Fruit fly (Drosophila melanogaster) whole organism, wandering third instar larva: ENCODE measurements around the gene fmt.

ENCODE experiments used
- Abd-B ChIP-seq: fragments of >200 bp; optimal IDR thresholded peaks from 2 replicates; lab custom pipeline; 2017; ENCODE audit warnings: missing biosample characterization, missing genetic modification characterization
- CG32264 ChIP-seq: fragments of 200-800 bp; sonication (Bioruptor generic); optimal IDR thresholded peaks from 2 replicates; lab custom pipeline; 2016; ENCODE audit warnings: missing biosample characterization, missing genetic modification characterization
- CG9705 ChIP-seq: fragments of 200-800 bp; sonication (Bioruptor generic); optimal IDR thresholded peaks from 2 replicates; lab custom pipeline; 2018; ENCODE audit warnings: missing biosample characterization, mild to moderate bottlenecking, missing genetic modification characterization
- CrebA ChIP-seq: fragments of 200-800 bp; sonication (Bioruptor generic); optimal IDR thresholded peaks from 2 replicates; lab custom pipeline; 2016; ENCODE audit warnings: missing biosample characterization, mild to moderate bottlenecking, missing genetic modification characterization, borderline replicate concordance
- GATAd ChIP-seq: sonication (Bioruptor generic); optimal IDR thresholded peaks from 2 replicates; lab custom pipeline; 2016; ENCODE audit warnings: missing biosample characterization, missing genetic modification characterization
- HLH106 ChIP-seq: fragments of 200-800 bp; optimal IDR thresholded peaks from 3 replicates; lab custom pipeline; 2019; ENCODE audit warnings: missing biosample characterization, mild to moderate bottlenecking, missing genetic modification characterization, moderate library complexity
- Hnf4 ChIP-seq: fragments of 200-800 bp; sonication (Bioruptor generic); optimal IDR thresholded peaks from 2 replicates; lab custom pipeline; 2016; ENCODE audit warnings: missing biosample characterization, mild to moderate bottlenecking, missing genetic modification characterization
- Hr83 ChIP-seq: fragments of 200-300 bp; sonication (Bioruptor generic); optimal IDR thresholded peaks from 2 replicates; lab custom pipeline; 2016; ENCODE audit warnings: missing biosample characterization, mild to moderate bottlenecking, missing genetic modification characterization, moderate library complexity; ENCODE audit not compliant: poor library complexity, severe bottlenecking
- Jra ChIP-seq: sonication (Bioruptor generic); optimal IDR thresholded peaks from 2 replicates; lab custom pipeline; 2016; ENCODE audit warnings: missing biosample characterization, missing genetic modification characterization
- Myc ChIP-seq: fragments of >200 bp; optimal IDR thresholded peaks from 2 replicates; lab custom pipeline; 2017
- OdsH ChIP-seq: fragments of 200-800 bp; sonication (Bioruptor generic); optimal IDR thresholded peaks from 2 replicates; lab custom pipeline; 2016; ENCODE audit warnings: missing biosample characterization, mild to moderate bottlenecking, missing genetic modification characterization
- Sp1 ChIP-seq: fragments of 200-800 bp; sonication (Bioruptor generic); optimal IDR thresholded peaks from 3 replicates; lab custom pipeline; 2019; ENCODE audit warnings: missing biosample characterization, mild to moderate bottlenecking, missing genetic modification characterization, moderate library complexity
- Vsx2 ChIP-seq: fragments of 200-300, 225-300 bp; sonication (Bioruptor generic); optimal IDR thresholded peaks from 2 replicates; lab custom pipeline; 2018; ENCODE audit warnings: missing biosample characterization, missing genetic modification characterization; ENCODE audit not compliant: partially characterized antibody
- br ChIP-seq: fragments of 200-800 bp; sonication (Bioruptor generic); optimal IDR thresholded peaks from 2 replicates; lab custom pipeline; 2016; ENCODE audit warnings: missing biosample characterization, missing genetic modification characterization
- brk ChIP-seq: fragments of 200-800 bp; sonication (Bioruptor generic); optimal IDR thresholded peaks from 2 replicates; lab custom pipeline; 2016; ENCODE audit warnings: missing biosample characterization, mild to moderate bottlenecking, missing genetic modification characterization
- dl ChIP-seq, 2 experiments: fragments of 175-275, 200-275 bp in 1 of 2; fragments of 200-275 bp in 1 of 2; sonication (Bioruptor generic); optimal IDR thresholded peaks; lab custom pipeline; 2018; ENCODE audit warnings: mild to moderate bottlenecking in 2 of 2, missing biosample characterization in 2 of 2, missing genetic modification characterization in 2 of 2, moderate library complexity in 2 of 2; ENCODE audit not compliant: partially characterized antibody in 2 of 2, insufficient read depth in 1 of 2
- dmrt93B ChIP-seq: fragments of 200-800 bp; sonication (Bioruptor generic); optimal IDR thresholded peaks from 2 replicates; lab custom pipeline; 2018; ENCODE audit warnings: missing biosample characterization, mild to moderate bottlenecking, missing genetic modification characterization
- ey ChIP-seq: fragments of 200-800 bp; sonication (Bioruptor generic); optimal IDR thresholded peaks from 2 replicates; lab custom pipeline; 2016; ENCODE audit warnings: missing biosample characterization, missing genetic modification characterization
- foxo ChIP-seq, 2 experiments: fragments of 200-800 bp; sonication (Bioruptor generic); optimal IDR thresholded peaks; 2 replicates in 1 of 2; 3 replicates in 1 of 2; lab custom pipeline; 2016 to 2017; ENCODE audit warnings: missing biosample characterization in 2 of 2, missing genetic modification characterization in 2 of 2
- fru ChIP-seq: fragments of 200-800 bp; sonication (Bioruptor generic); optimal IDR thresholded peaks from 3 replicates; lab custom pipeline; 2016; ENCODE audit warnings: missing biosample characterization, mild to moderate bottlenecking, missing genetic modification characterization
- h ChIP-seq: fragments of 200-800 bp; sonication (Bioruptor generic); optimal IDR thresholded peaks from 3 replicates; lab custom pipeline; 2016; ENCODE audit warnings: missing biosample characterization, mild to moderate bottlenecking, missing genetic modification characterization
- lola ChIP-seq: fragments of >200 bp; optimal IDR thresholded peaks from 2 replicates; lab custom pipeline; 2017; ENCODE audit warnings: missing biosample characterization, missing genetic modification characterization
- pan ChIP-seq: fragments of >200 bp; optimal IDR thresholded peaks from 2 replicates; lab custom pipeline; 2017
- psq ChIP-seq: fragments of 200-800 bp; sonication (Bioruptor generic); optimal IDR thresholded peaks from 3 replicates; lab custom pipeline; 2017; ENCODE audit warnings: missing biosample characterization, mild to moderate bottlenecking, missing genetic modification characterization, moderate library complexity
- rgr ChIP-seq: fragments of 200-800 bp; sonication (Bioruptor generic); optimal IDR thresholded peaks from 3 replicates; lab custom pipeline; 2016; ENCODE audit warnings: missing biosample characterization, mild to moderate bottlenecking, missing genetic modification characterization
- sage ChIP-seq: fragments of 200-800 bp; sonication (Bioruptor generic); optimal IDR thresholded peaks from 2 replicates; lab custom pipeline; 2016; ENCODE audit warnings: missing biosample characterization, mild to moderate bottlenecking, missing genetic modification characterization
- sv ChIP-seq: fragments of 200-800 bp; sonication (Bioruptor generic); optimal IDR thresholded peaks from 3 replicates; lab custom pipeline; 2016; ENCODE audit warnings: missing biosample characterization, missing genetic modification characterization
- tai ChIP-seq: sonication (Bioruptor generic); optimal IDR thresholded peaks from 2 replicates; lab custom pipeline; 2016; ENCODE audit warnings: missing biosample characterization, missing genetic modification characterization
- usp ChIP-seq: fragments of >200 bp; optimal IDR thresholded peaks from 2 replicates; lab custom pipeline; 2017; ENCODE audit warnings: missing biosample characterization, missing genetic modification characterization
- woc ChIP-seq: sonication (Bioruptor generic); optimal IDR thresholded peaks from 2 replicates; lab custom pipeline; 2016; ENCODE audit warnings: missing biosample characterization, mild to moderate bottlenecking, missing genetic modification characterization

fmt gene

dm6 chr3L:6217212-6217611 is 43.5 kb upstream of the fmt start:
- TF ChIP-seq h (GFP tag; lab: Kevin White, UChicago): peak; percentile 69
- no peak for TF ChIP-seq sv
- no peak for TF ChIP-seq Vsx2 (GFP tag; lab: Kevin White, UChicago)
- peak; percentile 43 for TF ChIP-seq HLH106 (tag; lab: Kevin White, UChicago)
- no peak for TF ChIP-seq Abd-B (GFP tag; lab: Kevin White, UChicago)
- peak; percentile 67 for TF ChIP-seq rgr (GFP tag; lab: Kevin White, UChicago)
- peak; percentile 47 for TF ChIP-seq Sp1
- peak in 1 of 2 experiments; percentile 71 for TF ChIP-seq foxo (GFP tag; optimal IDR thresholded peaks at IDR 0.05; lab: Kevin White, UChicago)
- peak; percentile 79 for TF ChIP-seq fru (GFP tag; lab: Kevin White, UChicago)
- TF ChIP-seq ey: peak; percentile 68
- peak; percentile 26 for TF ChIP-seq br (GFP tag; lab: Kevin White, UChicago)
- TF ChIP-seq Hr83: no peak
- TF ChIP-seq tai: no peak
- peak; percentile 72 for TF ChIP-seq OdsH (GFP tag; lab: Kevin White, UChicago)
- TF ChIP-seq Hnf4 (GFP tag; lab: Kevin White, UChicago): peak; percentile 55
- TF ChIP-seq psq (GFP tag; lab: Kevin White, UChicago): peak; percentile 11
- TF ChIP-seq woc (GFP tag; lab: Kevin White, UChicago): peak; percentile 58

- TF ChIP-seq psq (GFP tag; lab: Kevin White, UChicago): peak; percentile 7
- no peak for TF ChIP-seq lola (GFP tag; lab: Kevin White, UChicago)
- no peak for TF ChIP-seq Abd-B (GFP tag; lab: Kevin White, UChicago)
- no peak for TF ChIP-seq Sp1
- no peak for TF ChIP-seq brk (GFP tag; lab: Kevin White, UChicago)
- no peak for TF ChIP-seq h (GFP tag; lab: Kevin White, UChicago)
- no peak for TF ChIP-seq usp (GFP tag; lab: Kevin White, UChicago)
- TF ChIP-seq, all 38 proteins: peak for 1
These were observed 43.1 kb upstream of the fmt start for dm6 chr3L:6216787-6217078.

- TF ChIP-seq br (GFP tag; lab: Kevin White, UChicago): no peak
- no peak for TF ChIP-seq pan (lab: Kevin White, UChicago)
- no peak for TF ChIP-seq Jra (GFP tag; lab: Kevin White, UChicago)
- no peak for TF ChIP-seq psq (GFP tag; lab: Kevin White, UChicago)
- TF ChIP-seq tai: no peak
- TF ChIP-seq dl (GFP tag; optimal IDR thresholded peaks at IDR 0.05; lab: Kevin White, UChicago; ENCODE audit: insufficient read depth in 1 of 2, partially characterized antibody in 2 of 2): no peak
- TF ChIP-seq, all 38 proteins: peak for 0
These were observed 42.5 kb upstream of the fmt start for dm6 chr3L:6215976-6216786.

- no peak for TF ChIP-seq GATAd (GFP tag; lab: Kevin White, UChicago)
- TF ChIP-seq Jra (GFP tag; lab: Kevin White, UChicago): no peak
- no peak for TF ChIP-seq dl (GFP tag; optimal IDR thresholded peaks at IDR 0.05; lab: Kevin White, UChicago; ENCODE audit: insufficient read depth in 1 of 2, partially characterized antibody in 2 of 2)
- no peak for TF ChIP-seq Hnf4 (GFP tag; lab: Kevin White, UChicago)
- no peak for TF ChIP-seq Hr83
- TF ChIP-seq HLH106 (tag; lab: Kevin White, UChicago): no peak
- no peak for TF ChIP-seq h (GFP tag; lab: Kevin White, UChicago)
- TF ChIP-seq CG32264 (GFP tag; lab: Kevin White, UChicago): no peak
- no peak for TF ChIP-seq Abd-B (GFP tag; lab: Kevin White, UChicago)
- no peak for TF ChIP-seq lola (GFP tag; lab: Kevin White, UChicago)
These were observed 26.5 kb upstream of the fmt start, which contains the start of gene CG8219 for dm6 chr3L:6200173-6200572. TSS of gene CG8219 (plus strand) at chr3L:6200473.

- TF ChIP-seq CG9705 (GFP tag; lab: Kevin White, UChicago): no peak
- TF ChIP-seq tai: no peak
- no peak for TF ChIP-seq foxo (GFP tag; optimal IDR thresholded peaks at IDR 0.05; lab: Kevin White, UChicago)
- no peak for TF ChIP-seq dl (GFP tag; optimal IDR thresholded peaks at IDR 0.05; lab: Kevin White, UChicago; ENCODE audit: insufficient read depth in 1 of 2, partially characterized antibody in 2 of 2)
- no peak for TF ChIP-seq pan (lab: Kevin White, UChicago)
- no peak for TF ChIP-seq dmrt93B (GFP tag; lab: Kevin White, UChicago)
- no peak for TF ChIP-seq Jra (GFP tag; lab: Kevin White, UChicago)
- TF ChIP-seq CG32264 (GFP tag; lab: Kevin White, UChicago): no peak
- no peak for TF ChIP-seq CrebA (GFP tag; lab: Kevin White, UChicago)
- TF ChIP-seq Myc (lab: Kevin White, UChicago): no peak
- no peak for TF ChIP-seq fru (GFP tag; lab: Kevin White, UChicago)
- no peak for TF ChIP-seq sage
- TF ChIP-seq psq (GFP tag; lab: Kevin White, UChicago): no peak
- no peak for TF ChIP-seq woc (GFP tag; lab: Kevin White, UChicago)
These were observed 20.0 kb upstream of the fmt start for dm6 chr3L:6193556-6194114.
